Fruit fly (Drosophila melanogaster) whole organism, embryonic: ENCODE measurements around the gene CG10866.

Source experiments
- Atf6 ChIP-seq: fragments of 200-800 bp; sonication (Bioruptor generic); IDR thresholded peaks from 2 replicates; pipeline ENCODE4 v1.3.6; 2022; ENCODE audit warnings: missing biosample characterization, missing genetic modification characterization
- CG10274 ChIP-seq: fragments of 200-800 bp; sonication (Bioruptor generic); optimal IDR thresholded peaks from 3 replicates; lab custom pipeline; 2017; ENCODE audit warnings: missing biosample characterization, mild to moderate bottlenecking, missing genetic modification characterization
- CG10366 ChIP-seq: fragments of 200-800 bp; sonication (Bioruptor generic); IDR thresholded peaks from 2 replicates; pipeline ENCODE4 v1.3.6; 2022; ENCODE audit warnings: missing biosample characterization, missing genetic modification characterization
- CG11085 ChIP-seq: fragments of 200-800 bp; sonication (Bioruptor generic); IDR thresholded peaks from 2 replicates; pipeline ENCODE4 v1.3.6; 2022; ENCODE audit warnings: missing biosample characterization, missing genetic modification characterization
- CG11504 ChIP-seq: fragments of 200-800 bp; sonication (Bioruptor generic); optimal IDR thresholded peaks from 3 replicates; lab custom pipeline; 2019; ENCODE audit warnings: missing biosample characterization, mild to moderate bottlenecking, missing genetic modification characterization, moderate library complexity
- CG11696 ChIP-seq: fragments of 200-800 bp; sonication (Bioruptor generic); IDR thresholded peaks from 2 replicates; pipeline ENCODE4 v1.3.6; 2022; ENCODE audit warnings: missing biosample characterization, missing genetic modification characterization
- CG12071 ChIP-seq: fragments of 200-800 bp; sonication (Bioruptor generic); optimal IDR thresholded peaks from 3 replicates; lab custom pipeline; 2018; ENCODE audit warnings: missing biosample characterization, mild to moderate bottlenecking, missing genetic modification characterization
- CG13287 ChIP-seq: fragments of 200-800 bp; sonication (Bioruptor generic); IDR thresholded peaks from 2 replicates; pipeline ENCODE4 v1.3.6; 2022; ENCODE audit warnings: missing biosample characterization, missing genetic modification characterization; ENCODE audit not compliant: partially characterized antibody
- CG14014 ChIP-seq: fragments of 200-800 bp; sonication (Bioruptor generic); IDR thresholded peaks from 2 replicates; pipeline ENCODE4 v1.3.6; 2022; ENCODE audit warnings: missing biosample characterization, missing genetic modification characterization
- CG17328 ChIP-seq: fragments of 200-800 bp; sonication (Bioruptor generic); IDR thresholded peaks from 2 replicates; pipeline ENCODE4 v1.3.6; 2022; ENCODE audit warnings: missing biosample characterization, missing genetic modification characterization
- CG17568 ChIP-seq: fragments of 200-800 bp; sonication (Bioruptor generic); optimal IDR thresholded peaks from 2 replicates; lab custom pipeline; 2018; ENCODE audit warnings: missing biosample characterization, mild to moderate bottlenecking, missing genetic modification characterization, moderate library complexity
- CG17612 ChIP-seq: fragments of 200-800 bp; sonication (Bioruptor generic); IDR thresholded peaks from 2 replicates; pipeline ENCODE4 v1.3.6; 2022; ENCODE audit warnings: missing biosample characterization, missing genetic modification characterization
- CG18011 ChIP-seq: fragments of 200-800 bp; sonication (Bioruptor generic); optimal IDR thresholded peaks from 2 replicates; lab custom pipeline; 2017; ENCODE audit warnings: missing biosample characterization, missing genetic modification characterization, mild to moderate bottlenecking, moderate library complexity, missing genotype
- CG2129 ChIP-seq: fragments of 200-800 bp; sonication (Bioruptor generic); IDR thresholded peaks from 2 replicates; pipeline ENCODE4 v1.3.6; 2022; ENCODE audit warnings: missing biosample characterization, missing genetic modification characterization; ENCODE audit not compliant: partially characterized antibody
- CG2678 ChIP-seq: fragments of 200-800 bp; sonication (Bioruptor generic); optimal IDR thresholded peaks from 3 replicates; lab custom pipeline; 2019; ENCODE audit warnings: missing biosample characterization, mild to moderate bottlenecking, missing genetic modification characterization, moderate library complexity
- CG30403 ChIP-seq: fragments of 200-800 bp; sonication (Bioruptor generic); optimal IDR thresholded peaks from 3 replicates; lab custom pipeline; 2016; ENCODE audit warnings: missing biosample characterization, missing genetic modification characterization
- CG3163 ChIP-seq: fragments of 200-800 bp; sonication (Bioruptor generic); optimal IDR thresholded peaks from 3 replicates; lab custom pipeline; 2016; ENCODE audit warnings: missing biosample characterization, missing genetic modification characterization
- CG32532 ChIP-seq: fragments of 200-800 bp; sonication (Bioruptor generic); IDR thresholded peaks from 2 replicates; pipeline ENCODE4 v1.3.6; 2022; ENCODE audit warnings: missing biosample characterization, missing genetic modification characterization
- CG33557 ChIP-seq: fragments of 200-800 bp; sonication (Bioruptor generic); optimal IDR thresholded peaks from 2 replicates; lab custom pipeline; 2019; ENCODE audit warnings: missing biosample characterization, mild to moderate bottlenecking, missing genetic modification characterization, moderate library complexity
- CG3407 ChIP-seq: fragments of 200-800 bp; sonication (Bioruptor generic); optimal IDR thresholded peaks from 2 replicates; lab custom pipeline; 2018; ENCODE audit warnings: missing biosample characterization, mild to moderate bottlenecking, missing genetic modification characterization
- CG3838 ChIP-seq: fragments of 200-800 bp; sonication (Bioruptor generic); optimal IDR thresholded peaks from 3 replicates; lab custom pipeline; 2016; ENCODE audit warnings: missing biosample characterization, missing genetic modification characterization
- CG43689 ChIP-seq: fragments of 200-800 bp; sonication (Bioruptor generic); IDR thresholded peaks from 2 replicates; pipeline ENCODE4 v1.3.6; 2022; ENCODE audit warnings: missing biosample characterization, missing genetic modification characterization
- CG4404 ChIP-seq: fragments of 200-800 bp; sonication (Bioruptor generic); IDR thresholded peaks from 2 replicates; pipeline ENCODE4 v1.3.6; 2022; ENCODE audit warnings: missing biosample characterization, missing genetic modification characterization
- CG4617 ChIP-seq: fragments of 200-800 bp; sonication (Bioruptor generic); optimal IDR thresholded peaks from 3 replicates; lab custom pipeline; 2016; ENCODE audit warnings: missing biosample characterization, missing genetic modification characterization, borderline replicate concordance
- CG6854 ChIP-seq: fragments of 200-800 bp; sonication (Bioruptor generic); optimal IDR thresholded peaks from 3 replicates; lab custom pipeline; 2017; ENCODE audit warnings: missing biosample characterization, mild to moderate bottlenecking, missing genetic modification characterization
- CG7357 ChIP-seq: fragments of 200-800 bp; sonication (Bioruptor generic); IDR thresholded peaks from 3 replicates; pipeline ENCODE4 v1.3.6; 2022; ENCODE audit warnings: missing biosample characterization, missing genetic modification characterization
- CG7963 ChIP-seq: fragments of 200-800 bp; sonication (Bioruptor generic); IDR thresholded peaks from 3 replicates; pipeline ENCODE4 v1.3.6; 2022; ENCODE audit warnings: missing biosample characterization, missing genetic modification characterization; ENCODE audit not compliant: partially characterized antibody
- Dll ChIP-seq: fragments of 200-800 bp; sonication (Bioruptor generic); IDR thresholded peaks from 4 replicates; pipeline ENCODE4 v1.3.6; 2022; ENCODE audit warnings: missing biosample characterization, missing genetic modification characterization; ENCODE audit not compliant: partially characterized antibody
- ERR ChIP-seq: fragments of 200-800 bp; sonication (Bioruptor generic); optimal IDR thresholded peaks from 2 replicates; lab custom pipeline; 2016; ENCODE audit warnings: missing biosample characterization, missing genetic modification characterization
- Lpt ChIP-seq: fragments of >200 bp; optimal IDR thresholded peaks from 2 replicates; lab custom pipeline; 2018; ENCODE audit warnings: missing biosample characterization, missing genetic modification characterization
- NC2β ChIP-seq: fragments of 200-800 bp; sonication (Bioruptor generic); optimal IDR thresholded peaks from 2 replicates; lab custom pipeline; 2016; ENCODE audit warnings: missing biosample characterization, missing genetic modification characterization
- NFAT ChIP-seq: fragments of 200-800 bp; sonication (Bioruptor generic); IDR thresholded peaks from 2 replicates; pipeline ENCODE4 v1.3.6; 2022; ENCODE audit warnings: missing biosample characterization, missing genetic modification characterization
- Optix ChIP-seq: fragments of 200-800 bp; sonication (Bioruptor generic); IDR thresholded peaks from 3 replicates; pipeline ENCODE4 v1.3.6; 2022; ENCODE audit warnings: missing biosample characterization, missing genetic modification characterization
- Poxn ChIP-seq: fragments of 200-800 bp; sonication (Bioruptor generic); IDR thresholded peaks from 2 replicates; pipeline ENCODE4 v1.3.6; 2022; ENCODE audit warnings: missing biosample characterization, missing genetic modification characterization
- Usf ChIP-seq: fragments of 200-800 bp; sonication (Bioruptor generic); optimal IDR thresholded peaks from 2 replicates; lab custom pipeline; 2017; ENCODE audit warnings: missing genotype, missing biosample characterization, missing genetic modification characterization
- Xrp1 ChIP-seq: fragments of 200-800 bp; sonication (Bioruptor generic); IDR thresholded peaks from 2 replicates; pipeline ENCODE4 v1.3.6; 2022; ENCODE audit warnings: missing biosample characterization, missing genetic modification characterization
- abd-A ChIP-seq: fragments of 200-800 bp; sonication (Bioruptor generic); optimal IDR thresholded peaks from 3 replicates; lab custom pipeline; 2019; ENCODE audit warnings: missing biosample characterization, mild to moderate bottlenecking, missing genetic modification characterization, moderate library complexity
- bcd ChIP-seq: fragments of 200-800 bp; sonication (Bioruptor generic); optimal IDR thresholded peaks from 2 replicates; lab custom pipeline; 2017; ENCODE audit warnings: missing biosample characterization, mild to moderate bottlenecking, missing genetic modification characterization
- cad ChIP-seq: fragments of >200 bp; optimal IDR thresholded peaks from 2 replicates; lab custom pipeline; 2017; ENCODE audit warnings: missing biosample characterization, missing genetic modification characterization
- da ChIP-seq: fragments of 200-800 bp; sonication (Bioruptor generic); optimal IDR thresholded peaks from 2 replicates; lab custom pipeline; 2016; ENCODE audit warnings: missing biosample characterization, missing genetic modification characterization
- fd102C ChIP-seq: fragments of 200-800 bp; sonication (Bioruptor generic); optimal IDR thresholded peaks from 2 replicates; lab custom pipeline; 2018; ENCODE audit warnings: missing biosample characterization, mild to moderate bottlenecking, missing genetic modification characterization, moderate library complexity
- ftz-f1 ChIP-seq: fragments of 200-800 bp; sonication (Bioruptor generic); optimal IDR thresholded peaks from 2 replicates; lab custom pipeline; 2016; ENCODE audit warnings: missing biosample characterization, missing genetic modification characterization
- gcm ChIP-seq: fragments of 200-800 bp; sonication (Bioruptor generic); optimal IDR thresholded peaks from 2 replicates; lab custom pipeline; 2019; ENCODE audit warnings: missing biosample characterization, mild to moderate bottlenecking, missing genetic modification characterization, moderate library complexity
- org-1 ChIP-seq: fragments of 200-800 bp; sonication (Bioruptor generic); optimal IDR thresholded peaks from 2 replicates; lab custom pipeline; 2017; ENCODE audit warnings: missing biosample characterization, missing genetic modification characterization
- psq ChIP-seq: fragments of 200-800 bp; sonication (Bioruptor generic); optimal IDR thresholded peaks from 2 replicates; lab custom pipeline; 2017; ENCODE audit warnings: missing biosample characterization, missing genetic modification characterization
- run ChIP-seq: fragments of 200-800 bp; sonication (Bioruptor generic); optimal IDR thresholded peaks from 3 replicates; lab custom pipeline; 2018; ENCODE audit warnings: missing biosample characterization, mild to moderate bottlenecking, missing genetic modification characterization
- sc ChIP-seq, 3 experiments: fragments of >200 bp in 2 of 3; fragments of 200-800 bp in 1 of 3; sonication (Bioruptor generic) in 1 of 3; optimal IDR thresholded peaks; 2 replicates in 2 of 3; 3 replicates in 1 of 3; lab custom pipeline; 2017; ENCODE audit warnings: mild to moderate bottlenecking in 1 of 3, missing biosample characterization in 1 of 3, missing genetic modification characterization in 1 of 3, missing genetic modification reagents in 1 of 3
- sr ChIP-seq: fragments of 200-800 bp; sonication (Bioruptor generic); IDR thresholded peaks from 3 replicates; pipeline ENCODE4 v1.3.6; 2022; ENCODE audit warnings: missing biosample characterization, missing genetic modification characterization
- unc-4 ChIP-seq: fragments of 200-800 bp; sonication (Bioruptor generic); IDR thresholded peaks from 2 replicates; pipeline ENCODE4 v1.3.6; 2022; ENCODE audit warnings: missing biosample characterization, missing genetic modification characterization; ENCODE audit not compliant: partially characterized antibody
- unpg ChIP-seq: fragments of 200-800 bp; sonication (Bioruptor generic); optimal IDR thresholded peaks from 3 replicates; lab custom pipeline; 2018; ENCODE audit warnings: missing biosample characterization, mild to moderate bottlenecking, missing genetic modification characterization, moderate library complexity
- wor ChIP-seq: fragments of 200-800 bp; sonication (Bioruptor generic); IDR thresholded peaks from 2 replicates; pipeline ENCODE4 v1.3.6; 2022; ENCODE audit warnings: missing biosample characterization, missing genetic modification characterization

Gene CG10866

dm6 chr3L:3932742-3933289, 5.0 kb downstream of the CG10866 start (continued):
- TF ChIP-seq CG30403 (GFP tag; lab: Kevin White, UChicago): no peak
- TF ChIP-seq unc-4 (GFP tag; lab: Robert Waterston, UW): no peak
- no peak for TF ChIP-seq org-1 (GFP tag; lab: Kevin White, UChicago)
- TF ChIP-seq fd102C (GFP tag; lab: Kevin White, UChicago): no peak
- TF ChIP-seq wor: no peak
- TF ChIP-seq CG10274 (GFP tag; lab: Kevin White, UChicago): no peak
- no peak for TF ChIP-seq CG11085 (GFP tag; lab: Robert Waterston, UW)
- TF ChIP-seq CG6854 (GFP tag; lab: Kevin White, UChicago): peak; percentile 41
- no peak for TF ChIP-seq CG17612 (GFP tag; lab: Robert Waterston, UW)
- no peak for TF ChIP-seq CG3407 (GFP tag; lab: Kevin White, UChicago)
- no peak for TF ChIP-seq abd-A (tag; lab: Kevin White, UChicago)
- no peak for TF ChIP-seq CG13287 (GFP tag; lab: Robert Waterston, UW)
- TF ChIP-seq CG10366: no peak
- TF ChIP-seq NFAT (GFP tag; lab: Robert Waterston, UW): no peak
- no peak for TF ChIP-seq CG7963 (GFP tag; lab: Robert Waterston, UW)
- TF ChIP-seq CG33557 (GFP tag; lab: Kevin White, UChicago): no peak
- TF ChIP-seq CG2129 (GFP tag; lab: Robert Waterston, UW): no peak
- TF ChIP-seq Optix (GFP tag; lab: Robert Waterston, UW): no peak
- TF ChIP-seq CG17328 (GFP tag; lab: Robert Waterston, UW): no peak
- no peak for TF ChIP-seq CG4617
- TF ChIP-seq psq: no peak
- no peak for TF ChIP-seq CG11696 (GFP tag; lab: Robert Waterston, UW)
- TF ChIP-seq sr (GFP tag; lab: Robert Waterston, UW): no peak
- no peak for TF ChIP-seq NC2β (GFP tag; lab: Kevin White, UChicago)
- TF ChIP-seq da (GFP tag; lab: Kevin White, UChicago): no peak
- TF ChIP-seq CG17568 (GFP tag; lab: Kevin White, UChicago): peak; percentile 54
- TF ChIP-seq CG32532 (GFP tag; lab: Robert Waterston, UW): no peak
- TF ChIP-seq Usf (GFP tag; lab: Kevin White, UChicago): no peak
- TF ChIP-seq CG11504 (tag; lab: Kevin White, UChicago): peak; percentile 1
- TF ChIP-seq cad (GFP tag; lab: Kevin White, UChicago): no peak
- TF ChIP-seq CG7357 (GFP tag; lab: Robert Waterston, UW): no peak
- TF ChIP-seq bcd: no peak
- TF ChIP-seq Poxn: no peak
- no peak for TF ChIP-seq ERR
- TF ChIP-seq Dll (GFP tag; lab: Robert Waterston, UW): no peak
- no peak for TF ChIP-seq ftz-f1
- TF ChIP-seq CG14014 (GFP tag; lab: Robert Waterston, UW): no peak
- TF ChIP-seq run (tag; lab: Kevin White, UChicago): no peak
- 0 out of 2 replicates have a peak, but pooled peaks have one; percentile 26 for TF ChIP-seq Atf6
- peak; percentile 55 for TF ChIP-seq CG12071
- no peak for TF ChIP-seq CG3163 (GFP tag; lab: Kevin White, UChicago)
- TF ChIP-seq sc (optimal IDR thresholded peaks at IDR 0.05; lab: Kevin White, UChicago): no peak
- no peak for TF ChIP-seq sc (GFP tag; optimal IDR thresholded peaks at IDR 0.05; lab: Kevin White, UChicago)
- no peak for TF ChIP-seq Xrp1 (GFP tag; lab: Robert Waterston, UW)
- TF ChIP-seq CG43689 (GFP tag; lab: Robert Waterston, UW): no peak
- no peak for TF ChIP-seq CG4404
- peak; percentile 64 for TF ChIP-seq CG2678 (tag; lab: Kevin White, UChicago)
- TF ChIP-seq CG18011: no peak
- TF ChIP-seq gcm (GFP tag; lab: Kevin White, UChicago): no peak
- TF ChIP-seq Lpt (GFP tag; lab: Kevin White, UChicago): no peak
- no peak for TF ChIP-seq CG3838 (GFP tag; lab: Kevin White, UChicago)
- TF ChIP-seq unpg (GFP tag; lab: Kevin White, UChicago): peak; percentile 37
